Fruit fly (Drosophila melanogaster): Measurements from ENCODE around the gene ru.

Gene ru

DNA sequence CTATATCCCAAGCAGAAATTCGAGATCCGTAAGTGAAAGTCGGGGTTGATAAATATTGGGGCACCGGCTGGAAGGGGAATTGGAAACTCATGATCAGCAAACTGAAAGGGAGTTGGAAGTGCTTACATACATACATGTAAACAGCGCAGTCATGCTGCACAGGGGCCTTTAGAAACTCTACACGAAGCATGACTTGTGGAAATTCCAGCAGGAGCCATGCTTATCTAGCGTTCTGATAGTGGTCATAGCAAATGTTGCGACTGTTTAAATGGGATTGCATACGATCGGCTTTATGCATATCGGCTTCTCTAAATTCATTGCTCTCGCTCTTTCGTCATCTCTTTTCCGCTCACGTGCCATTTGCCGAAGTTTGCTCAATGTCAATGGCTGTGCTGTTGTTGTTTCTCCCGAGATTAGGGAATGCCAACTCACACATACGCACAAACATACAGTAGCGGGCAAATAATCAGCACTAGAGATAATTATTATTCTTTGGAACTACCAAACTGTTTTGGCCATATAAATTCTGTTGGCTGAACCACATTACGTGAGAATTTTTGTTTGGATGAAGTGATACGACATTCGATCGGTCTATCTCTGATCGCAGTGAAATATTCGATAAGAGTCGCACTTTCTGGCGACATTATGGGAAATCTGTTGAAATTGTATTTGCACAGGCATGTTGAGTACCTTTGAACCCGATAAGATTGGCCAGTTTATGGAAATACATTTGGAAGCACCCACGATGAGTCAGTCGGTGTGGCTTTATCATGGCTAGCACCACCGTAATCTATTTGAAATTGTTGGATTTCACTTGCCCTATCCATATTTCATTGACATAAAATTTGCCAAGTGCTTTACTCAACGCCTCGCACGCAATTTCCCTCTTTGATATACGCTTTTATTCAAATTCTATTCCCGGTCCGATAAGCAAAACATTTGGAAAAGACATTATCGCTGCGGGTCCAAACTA is 34.2 kb upstream of the ru start:
- TF ChIP-seq cnc (optimal IDR thresholded peaks at IDR 0.05) (peak; percentile 95 to 98), cic (GFP tag; optimal IDR thresholded peaks at IDR 0.05) (no peak)

DNA sequence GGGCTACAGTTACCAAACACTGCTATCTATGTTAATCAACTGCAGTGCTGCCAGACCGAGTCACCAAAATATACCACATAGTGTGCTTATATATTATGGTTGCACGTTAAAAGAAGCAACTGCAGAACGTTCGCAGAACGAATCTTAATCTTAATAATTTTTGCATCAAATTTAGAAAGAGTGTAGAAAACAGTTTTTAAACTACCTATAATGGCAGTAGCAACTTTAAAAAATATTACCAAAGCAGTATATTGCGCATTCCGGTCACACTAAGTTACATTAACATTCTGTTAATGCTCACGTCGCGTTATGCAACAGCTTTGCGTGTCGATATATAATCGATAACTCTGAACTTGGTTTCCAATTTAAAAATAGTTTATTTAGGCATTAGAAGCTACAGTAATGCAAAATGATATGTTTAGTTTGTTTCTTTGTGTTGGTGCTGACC is 28.3 kb upstream of the ru start, which contains the start of gene indra:
Gene indra, minus strand, starts transcription at position 271 of the 448 bp plus-strand sequence.
- peak; percentile 74 for TF ChIP-seq CG11617 (GFP tag; optimal IDR thresholded peaks at IDR 0.05)
- peak; percentile 31 for TF ChIP-seq Clk (GFP tag; optimal IDR thresholded peaks at IDR 0.05)
- TF ChIP-seq CG33017 (tag; optimal IDR thresholded peaks at IDR 0.05): peak; percentile 28
- peak; percentile 26 for TF ChIP-seq tj (GFP tag; optimal IDR thresholded peaks at IDR 0.05)
- TF ChIP-seq CG12768 (GFP tag; optimal IDR thresholded peaks at IDR 0.05): peak; percentile 60
- TF ChIP-seq CG7045 (GFP tag; optimal IDR thresholded peaks at IDR 0.05): peak; percentile 59
- no peak for TF ChIP-seq cic (GFP tag; optimal IDR thresholded peaks at IDR 0.05)
- peak; percentile 12 for TF ChIP-seq bab1 (GFP tag; optimal IDR thresholded peaks at IDR 0.05)
- no peak for TF ChIP-seq toe (GFP tag; optimal IDR thresholded peaks at IDR 0.05)
- TF ChIP-seq Mnt (GFP tag; optimal IDR thresholded peaks at IDR 0.05): peak; percentile 94
- peak; percentile 64 for TF ChIP-seq CG7101 (tag; optimal IDR thresholded peaks at IDR 0.05)
- peak; percentile 26 for TF ChIP-seq CG1620 (GFP tag; optimal IDR thresholded peaks at IDR 0.05)
- TF ChIP-seq cnc (optimal IDR thresholded peaks at IDR 0.05): no peak
- TF ChIP-seq Crg-1 (GFP tag; optimal IDR thresholded peaks at IDR 0.05): peak; percentile 64
- no peak for TF ChIP-seq CG5204 (GFP tag; optimal IDR thresholded peaks at IDR 0.05)
- peak; percentile 64 for TF ChIP-seq ovo (GFP tag; optimal IDR thresholded peaks at IDR 0.05)
- no peak for TF ChIP-seq Hr96 (GFP tag; optimal IDR thresholded peaks at IDR 0.05)
- TF ChIP-seq pad (GFP tag; optimal IDR thresholded peaks at IDR 0.05): peak; percentile 38
- no peak for TF ChIP-seq kay (GFP tag; ENCODE audit: borderline replicate concordance)
- peak; percentile 63 for TF ChIP-seq CG14711 (tag; optimal IDR thresholded peaks at IDR 0.05)

DNA sequence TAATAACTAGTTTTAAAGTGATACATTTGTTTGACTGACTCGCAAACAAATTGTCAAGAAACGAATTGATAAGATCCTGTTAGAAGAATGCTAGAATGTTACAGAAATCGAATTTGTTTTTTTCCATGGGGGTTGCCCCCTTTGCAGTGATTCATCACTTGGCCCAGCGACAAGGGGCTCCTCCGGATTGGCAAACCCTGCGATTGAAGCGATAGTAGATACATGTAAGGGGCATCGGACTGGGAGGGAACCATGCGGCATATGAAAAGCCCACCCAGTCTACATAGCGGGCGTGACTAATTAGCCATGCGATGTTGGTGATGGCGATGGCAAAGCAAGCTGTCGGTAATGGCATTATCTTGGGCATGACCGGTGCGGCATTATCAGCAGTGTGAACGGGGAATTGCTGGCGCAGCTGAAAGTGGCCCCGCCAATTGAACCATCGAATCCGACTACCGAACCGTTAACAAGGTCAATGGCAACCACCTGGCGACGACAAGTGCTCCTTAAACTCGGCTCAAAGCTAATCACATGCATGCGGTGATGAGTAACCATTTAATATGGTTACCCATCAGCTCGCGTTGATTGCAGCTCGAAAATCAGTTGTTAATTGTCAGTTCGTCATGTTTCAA is 23.4 kb upstream of the ru start:
- TF ChIP-seq bab1 (GFP tag; optimal IDR thresholded peaks at IDR 0.05): no peak
- TF ChIP-seq tj (GFP tag; optimal IDR thresholded peaks at IDR 0.05): peak; percentile 86

DNA sequence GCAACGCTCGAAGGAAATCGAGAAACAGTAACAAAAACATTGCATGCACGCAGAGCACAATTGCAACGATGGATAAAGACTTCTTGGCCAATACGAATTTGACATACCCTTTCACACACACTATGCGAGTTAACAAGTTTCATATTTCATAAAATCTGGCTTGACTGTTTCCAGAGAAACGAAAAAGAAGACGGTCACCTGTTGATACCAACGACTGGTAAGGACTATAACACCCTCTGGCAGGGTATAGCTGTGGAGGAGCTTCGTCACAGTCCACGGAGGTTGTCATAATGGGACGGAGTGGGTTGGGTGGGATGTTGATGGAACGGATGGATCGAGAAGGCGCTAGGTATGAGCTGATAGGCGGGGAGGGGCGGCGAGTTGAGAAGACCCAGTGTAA is 22.2 kb upstream of the ru start:
- no peak for TF ChIP-seq CG1620 (GFP tag; optimal IDR thresholded peaks at IDR 0.05)
- no peak for TF ChIP-seq cic (GFP tag; optimal IDR thresholded peaks at IDR 0.05)
- no peak for TF ChIP-seq Mnt (GFP tag; optimal IDR thresholded peaks at IDR 0.05)
- TF ChIP-seq CG14711 (tag; optimal IDR thresholded peaks at IDR 0.05): no peak
- no peak for TF ChIP-seq CG5204 (GFP tag; optimal IDR thresholded peaks at IDR 0.05)
- no peak for TF ChIP-seq CG7101 (tag; optimal IDR thresholded peaks at IDR 0.05)
- TF ChIP-seq Hr96 (GFP tag; optimal IDR thresholded peaks at IDR 0.05): no peak
- no peak for TF ChIP-seq CG7045 (GFP tag; optimal IDR thresholded peaks at IDR 0.05)
- no peak for TF ChIP-seq ovo (GFP tag; optimal IDR thresholded peaks at IDR 0.05)

DNA sequence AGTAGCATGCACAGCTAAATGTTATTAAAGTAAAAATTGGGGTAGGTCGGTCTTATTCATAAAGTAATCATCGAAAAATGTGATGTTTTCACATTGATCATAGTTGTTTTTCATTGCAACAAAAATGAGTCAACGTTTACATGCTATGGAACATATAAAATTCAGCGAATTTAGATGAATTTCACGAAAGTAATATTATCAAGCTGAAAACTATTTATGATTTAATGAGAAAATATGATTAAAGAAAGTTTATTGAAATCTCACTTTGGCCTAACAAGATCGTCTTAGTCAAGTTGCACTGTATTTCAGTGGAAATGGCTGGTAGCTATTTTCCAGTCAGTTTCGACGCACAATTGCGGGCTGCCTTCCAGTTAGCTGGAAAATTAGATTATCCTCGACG is 21.5 kb upstream of the ru start:
- TF ChIP-seq Crg-1 (GFP tag; optimal IDR thresholded peaks at IDR 0.05) (no peak), CG12768 (GFP tag; optimal IDR thresholded peaks at IDR 0.05) (no peak), ovo (GFP tag; optimal IDR thresholded peaks at IDR 0.05) (no peak), CG5204 (GFP tag; optimal IDR thresholded peaks at IDR 0.05) (no peak), Mnt (GFP tag; optimal IDR thresholded peaks at IDR 0.05) (no peak), Clk (GFP tag; optimal IDR thresholded peaks at IDR 0.05) (no peak), cic (GFP tag; optimal IDR thresholded peaks at IDR 0.05) (no peak), CG1620 (GFP tag; optimal IDR thresholded peaks at IDR 0.05) (no peak), CG14711 (tag; optimal IDR thresholded peaks at IDR 0.05) (no peak), tj (GFP tag; optimal IDR thresholded peaks at IDR 0.05) (no peak), CG11617 (GFP tag; optimal IDR thresholded peaks at IDR 0.05) (no peak), toe (GFP tag; optimal IDR thresholded peaks at IDR 0.05) (no peak), CG7045 (GFP tag; optimal IDR thresholded peaks at IDR 0.05) (no peak), cnc (optimal IDR thresholded peaks at IDR 0.05) (no peak), CG33017 (tag; optimal IDR thresholded peaks at IDR 0.05) (no peak), Hr96 (GFP tag; optimal IDR thresholded peaks at IDR 0.05) (no peak), pad (GFP tag; optimal IDR thresholded peaks at IDR 0.05) (no peak), CG7101 (tag; optimal IDR thresholded peaks at IDR 0.05) (no peak), kay (GFP tag; ENCODE audit: borderline replicate concordance) (no peak)

- TF ChIP-seq Crg-1 (GFP tag; optimal IDR thresholded peaks at IDR 0.05): no peak
- peak; percentile 83 for TF ChIP-seq pad (GFP tag; optimal IDR thresholded peaks at IDR 0.05)
- no peak for TF ChIP-seq Clk (GFP tag; optimal IDR thresholded peaks at IDR 0.05)
- TF ChIP-seq CG7101 (tag; optimal IDR thresholded peaks at IDR 0.05): no peak
Measured at dm6 chr3L:1349397-1349796, 21.0 kb upstream of the ru start.

Data from whole organism, adult.